Worm (Caenorhabditis elegans) whole organism, L1 larva: ENCODE data around the gene C16C8.17.
"Not testable (repeated sequence)": the region's sequence is repeated elsewhere in the genome, so short reads cannot be mapped to it uniquely, and the experiment has no call there.

ENCODE experiments used
- ces-1 ChIP-seq: fragments of 150-350 bp; optimal IDR thresholded peaks from 2 replicates; lab custom pipeline; 2014; ENCODE audit warnings: missing biosample characterization, missing genetic modification reagents, missing genetic modification characterization
- elt-2 ChIP-seq: sonication (generic microtip); optimal IDR thresholded peaks from 2 replicates; lab custom pipeline; 2016; ENCODE audit warnings: missing genetic modification characterization, mild to moderate bottlenecking, inconsistent platforms, missing compliant biosample characterization, missing genetic modification reagents
- irx-1 ChIP-seq: sonication (generic microtip); optimal IDR thresholded peaks from 2 replicates; lab custom pipeline; 2016; ENCODE audit warnings: missing genetic modification characterization, missing compliant biosample characterization
- nhr-12 ChIP-seq: sonication (generic microtip); optimal IDR thresholded peaks from 2 replicates; lab custom pipeline; 2017; ENCODE audit warnings: missing biosample characterization, missing genetic modification characterization
- nhr-28 ChIP-seq: fragments of 150-350 bp; optimal IDR thresholded peaks from 2 replicates; lab custom pipeline; 2014; ENCODE audit warnings: missing biosample characterization, missing genetic modification characterization
- nhr-90 ChIP-seq: sonication (generic microtip); optimal IDR thresholded peaks from 2 replicates; lab custom pipeline; 2016; ENCODE audit warnings: mild to moderate bottlenecking, missing genetic modification characterization, missing compliant biosample characterization; ENCODE audit not compliant: poor library complexity
- pqm-1 ChIP-seq: sonication (generic microtip); optimal IDR thresholded peaks from 3 replicates; lab custom pipeline; 2017; ENCODE audit warnings: missing biosample characterization, missing genetic modification characterization
- unc-130 ChIP-seq: fragments of 150-350 bp; optimal IDR thresholded peaks from 2 replicates; lab custom pipeline; 2017; ENCODE audit warnings: missing biosample characterization, missing genetic modification characterization, inconsistent platforms

DNA sequence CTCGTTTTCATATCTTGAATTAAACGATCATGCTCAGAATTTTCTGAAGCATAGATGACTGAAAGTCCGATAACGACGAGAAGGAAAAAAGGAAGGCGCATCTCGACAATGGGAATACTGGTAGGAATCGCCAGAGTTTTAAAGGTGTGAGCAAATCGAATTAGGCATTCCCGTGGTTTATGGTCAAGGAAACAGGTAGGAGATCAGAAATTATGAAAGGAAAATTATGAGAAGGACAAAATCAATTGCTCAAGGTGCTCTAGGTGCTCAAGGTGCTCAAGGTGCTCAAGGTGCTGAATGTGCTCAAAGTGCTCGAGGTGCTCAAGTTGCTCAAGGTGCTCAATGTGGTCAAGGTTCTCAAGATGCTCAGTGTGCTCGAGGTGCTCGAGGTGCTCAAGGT, 24.0 kb downstream of the C16C8.17 start, which contains the start of gene C16C8.10:
- not testable (repeated sequence) for TF ChIP-seq nhr-90; nhr-28 (tag; lab: Kevin White, UChicago); pqm-1 (tag; lab: Kevin White, UChicago); nhr-12 (tag; lab: Kevin White, UChicago); unc-130 (tag; lab: Kevin White, UChicago); irx-1 (tag; lab: Kevin White, UChicago); ces-1 (GFP tag; lab: Kevin White, UChicago); elt-2 (tag; lab: Kevin White, UChicago)
